Fruit fly (Drosophila melanogaster): ENCODE results near the gene sba.

dm6 chr3R:23915042-23915428, 7.7 kb downstream of the sba start:
- peak; percentile 94 for TF ChIP-seq CG13204 (GFP tag; optimal IDR thresholded peaks at IDR 0.05)
- TF ChIP-seq Ets98B (GFP tag; IDR thresholded peaks at IDR 0.05), result peak; percentile 45; the same call in 1 of the 2 replicates
- peak; percentile 86 for TF ChIP-seq CG4496 (GFP tag; IDR thresholded peaks at IDR 0.05)
- TF ChIP-seq Snoo (tag; optimal IDR thresholded peaks at IDR 0.05), result peak; percentile 95
- no peak for TF ChIP-seq CG10348 (GFP tag; IDR thresholded peaks at IDR 0.05)
